Worm (Caenorhabditis elegans): Measurements from ENCODE around the gene srbc-17.

The srbc-17 gene

ce11 chrV:2218803-2219202 lies 41.3 kb downstream of the srbc-17 start, which contains the start of gene nhr-56 (continued):
- no peak for TF ChIP-seq unc-62 (GFP tag; optimal IDR thresholded peaks at IDR 0.05 in 1 of 2)
- no peak for TF ChIP-seq unc-62 (tag; optimal IDR thresholded peaks at IDR 0.05)
- no peak for TF ChIP-seq ceh-28 (tag; optimal IDR thresholded peaks at IDR 0.05)
- TF ChIP-seq ceh-20 (GFP tag; IDR thresholded peaks at IDR 0.05), result no peak

ce11 chrV:2221764-2222163 lies 44.2 kb downstream of the srbc-17 start, which contains the start of gene nhr-128:
nhr-128 (plus strand) TSS chrV:2222064.
- TF ChIP-seq php-3 (GFP tag; IDR thresholded peaks at IDR 0.05) (no peak), dmd-6 (GFP tag; IDR thresholded peaks at IDR 0.05) (no peak), zag-1 (tag; optimal IDR thresholded peaks at IDR 0.05) (no peak), mxl-3 (GFP tag; optimal IDR thresholded peaks at IDR 0.05) (no peak), daf-16 (GFP tag; optimal IDR thresholded peaks at IDR 0.05) (no peak), daf-16 (tag; optimal IDR thresholded peaks at IDR 0.05) (no peak), ceh-82 (tag; optimal IDR thresholded peaks at IDR 0.05) (no peak), aly-2 (tag; optimal IDR thresholded peaks at IDR 0.05) (no peak), madf-9 (GFP tag; conservative IDR thresholded peaks at IDR 0.05) (no peak), daf-19 (GFP tag; conservative IDR thresholded peaks at IDR 0.05) (no peak), aha-1 (tag) (no peak), zfp-3 (GFP tag; conservative IDR thresholded peaks at IDR 0.05) (no peak), nhr-11 (tag; optimal IDR thresholded peaks at IDR 0.05) (no peak), lsy-2 (tag; optimal IDR thresholded peaks at IDR 0.05) (no peak), mep-1 (tag; optimal IDR thresholded peaks at IDR 0.05) (no peak), jun-1 (tag; optimal IDR thresholded peaks at IDR 0.05) (no peak), ZK337.2 (GFP tag; IDR thresholded peaks at IDR 0.05) (no peak), snpc-1.2 (GFP tag; IDR thresholded peaks at IDR 0.05) (no peak), R02D3.7 (tag; optimal IDR thresholded peaks at IDR 0.05) (no peak), mxl-2 (GFP tag; conservative IDR thresholded peaks at IDR 0.05) (no peak), mes-2 (tag; optimal IDR thresholded peaks at IDR 0.05; ENCODE audit: poor library complexity, severe bottlenecking) (no peak)

ce11 chrV:2225130-2225529 lies 47.6 kb downstream of the srbc-17 start, which contains the start of gene nhr-103:
nhr-103 (plus strand) TSS chrV:2225430.
- no peak for TF ChIP-seq snpc-1.2 (GFP tag; IDR thresholded peaks at IDR 0.05)
- no peak for TF ChIP-seq Y105C5A.15 (GFP tag; IDR thresholded peaks at IDR 0.05)
- no peak for TF ChIP-seq vab-7 (GFP tag; IDR thresholded peaks at IDR 0.05)
- TF ChIP-seq Y5F2A.4 (GFP tag; optimal IDR thresholded peaks at IDR 0.05), result no peak
- no peak for TF ChIP-seq daf-8 (GFP tag; IDR thresholded peaks at IDR 0.05)
- TF ChIP-seq mxl-2 (GFP tag; conservative IDR thresholded peaks at IDR 0.05), result no peak
- no peak for TF ChIP-seq gei-8 (GFP tag; optimal IDR thresholded peaks at IDR 0.05)
- TF ChIP-seq daf-12 (tag; optimal IDR thresholded peaks at IDR 0.05), result no peak
- no peak for TF ChIP-seq nhr-42 (GFP tag; IDR thresholded peaks at IDR 0.05)
- TF ChIP-seq nhr-237 (tag; optimal IDR thresholded peaks at IDR 0.05), result no peak
- no peak for TF ChIP-seq spr-3 (GFP tag; optimal IDR thresholded peaks at IDR 0.05)
- TF ChIP-seq set-16 (GFP tag; IDR thresholded peaks at IDR 0.05), result no peak
- no peak for TF ChIP-seq ZK546.5 (tag; optimal IDR thresholded peaks at IDR 0.05)
- TF ChIP-seq ZK337.2 (GFP tag; IDR thresholded peaks at IDR 0.05), result no peak

ce11 chrV:2226903-2227302 lies 49.4 kb downstream of the srbc-17 start, which contains the start of gene nhr-18:
nhr-18 (plus strand) TSS chrV:2227203.
- TF ChIP-seq T20F7.1 (GFP tag; optimal IDR thresholded peaks at IDR 0.05) (no peak), lin-13 (GFP tag; optimal IDR thresholded peaks at IDR 0.05) (no peak), ceh-20 (GFP tag; IDR thresholded peaks at IDR 0.05) (no peak), mdl-1 (tag; optimal IDR thresholded peaks at IDR 0.05) (no peak), nhr-10 (tag; optimal IDR thresholded peaks at IDR 0.05) (no peak), ztf-7 (tag; optimal IDR thresholded peaks at IDR 0.05) (no peak), attf-4 (tag; optimal IDR thresholded peaks at IDR 0.05) (no peak), cey-2 (tag; optimal IDR thresholded peaks at IDR 0.05; ENCODE audit: borderline replicate concordance, insufficient read depth) (no peak), F49E8.2 (tag; optimal IDR thresholded peaks at IDR 0.05; ENCODE audit: borderline replicate concordance) (no peak), ZK546.5 (tag; optimal IDR thresholded peaks at IDR 0.05) (no peak), unc-39 (tag; optimal IDR thresholded peaks at IDR 0.05) (no peak), zfp-2 (tag; optimal IDR thresholded peaks at IDR 0.05) (no peak)

Data from whole organism, L4 larva.